Worm (Caenorhabditis elegans) whole organism, L1 larva: ENCODE data around the gene C53A5.9.

Experiments
- C04F5.9 ChIP-seq: sonication (generic microtip); optimal IDR thresholded peaks from 2 replicates; lab custom pipeline; 2016; ENCODE audit warnings: missing genetic modification characterization, missing compliant biosample characterization
- blmp-1 ChIP-seq: fragments of 150-350 bp; optimal IDR thresholded peaks from 2 replicates; lab custom pipeline; 2014; ENCODE audit warnings: missing biosample characterization, missing genetic modification characterization
- ceh-63 ChIP-seq: fragments of 200-800 bp; sonication (Bioruptor generic); optimal IDR thresholded peaks from 2 replicates; lab custom pipeline; 2018; ENCODE audit warnings: mild to moderate bottlenecking, missing genetic modification characterization, missing compliant biosample characterization
- ceh-90 ChIP-seq: sonication (generic microtip); optimal IDR thresholded peaks from 2 replicates; lab custom pipeline; 2016; ENCODE audit warnings: missing genetic modification characterization, missing compliant biosample characterization
- efl-1 ChIP-seq, 4 experiments: fragments of 150-350 bp; optimal IDR thresholded peaks in 3 of 4; peaks in 1 of 4; 1 replicate in 1 of 4; 2 replicates in 3 of 4; lab custom pipeline; 2014; ENCODE audit warnings: missing biosample characterization in 2 of 4, missing genetic modification characterization in 2 of 4, missing genetic modification reagents in 2 of 4
- efl-3 ChIP-seq: fragments of 200-800 bp; sonication (Bioruptor generic); optimal IDR thresholded peaks from 2 replicates; lab custom pipeline; 2018; ENCODE audit warnings: mild to moderate bottlenecking, missing genetic modification characterization, missing compliant biosample characterization
- egl-13 ChIP-seq: sonication (generic microtip); optimal IDR thresholded peaks from 2 replicates; lab custom pipeline; 2016; ENCODE audit warnings: missing genotype, missing genetic modification reagents, missing genetic modification characterization, missing compliant biosample characterization
- elt-2 ChIP-seq: sonication (generic microtip); optimal IDR thresholded peaks from 2 replicates; lab custom pipeline; 2016; ENCODE audit warnings: missing genetic modification characterization, mild to moderate bottlenecking, inconsistent platforms, missing compliant biosample characterization, missing genetic modification reagents
- elt-3 ChIP-seq, 6 experiments: fragments of 150-350 bp in 1 of 6; sonication (generic microtip); optimal IDR thresholded peaks; 2 replicates each; lab custom pipeline; 2017 to 2018; ENCODE audit warnings: missing biosample characterization in 6 of 6, missing genetic modification characterization in 6 of 6, inconsistent platforms in 1 of 6
- ets-5 ChIP-seq: fragments of 200-800 bp; sonication (Bioruptor generic); IDR thresholded peaks from 2 replicates; pipeline ENCODE4 v1.3.6; 2022; ENCODE audit warnings: missing genetic modification characterization, missing compliant biosample characterization
- fkh-10 ChIP-seq: sonication (generic microtip); optimal IDR thresholded peaks from 2 replicates; lab custom pipeline; 2017; ENCODE audit warnings: missing biosample characterization, missing genetic modification reagents, missing genetic modification characterization
- fkh-8 ChIP-seq: sonication (generic microtip); optimal IDR thresholded peaks from 2 replicates; lab custom pipeline; 2016; ENCODE audit warnings: mild to moderate bottlenecking, missing genetic modification characterization, missing compliant biosample characterization
- fos-1 ChIP-seq: fragments of 150-350 bp; optimal IDR thresholded peaks from 2 replicates; lab custom pipeline; 2014; ENCODE audit warnings: missing biosample characterization, missing genetic modification characterization
- grh-1 ChIP-seq: fragments of 200-800 bp; sonication (Bioruptor generic); IDR thresholded peaks from 2 replicates; pipeline ENCODE4 v1.3.6; 2022; ENCODE audit warnings: missing genetic modification reagents, missing genetic modification characterization, missing compliant biosample characterization
- hlh-17 ChIP-seq: fragments of 200-800 bp; sonication (Bioruptor generic); optimal IDR thresholded peaks from 2 replicates; lab custom pipeline; 2018; ENCODE audit warnings: missing genetic modification characterization, mild to moderate bottlenecking, missing compliant biosample characterization, moderate library complexity, borderline replicate concordance
- hpl-2 ChIP-seq: fragments of 150-350 bp; optimal IDR thresholded peaks from 2 replicates; lab custom pipeline; 2014; ENCODE audit warnings: missing biosample characterization, missing genetic modification reagents, missing genetic modification characterization
- irx-1 ChIP-seq: sonication (generic microtip); optimal IDR thresholded peaks from 2 replicates; lab custom pipeline; 2016; ENCODE audit warnings: missing genetic modification characterization, missing compliant biosample characterization
- lin-14 ChIP-seq: fragments of 200-800 bp; sonication (Bioruptor generic); optimal IDR thresholded peaks from 2 replicates; lab custom pipeline; 2018; ENCODE audit warnings: mild to moderate bottlenecking, missing genetic modification characterization, moderate library complexity, missing compliant biosample characterization
- lin-35 ChIP-seq, 2 experiments: fragments of 150-350 bp; optimal IDR thresholded peaks; 2 replicates each; lab custom pipeline; 2014; ENCODE audit warnings: missing biosample characterization in 2 of 2, missing genetic modification characterization in 2 of 2, missing genetic modification reagents in 2 of 2
- lir-3 ChIP-seq: sonication (generic microtip); optimal IDR thresholded peaks from 2 replicates; lab custom pipeline; 2016; ENCODE audit warnings: mild to moderate bottlenecking, missing genetic modification characterization, moderate library complexity, missing compliant biosample characterization; ENCODE audit not compliant: poor library complexity
- lsy-2 ChIP-seq, 2 experiments: fragments of 150-350 bp; optimal IDR thresholded peaks; 2 replicates each; lab custom pipeline; 2014; ENCODE audit warnings: missing biosample characterization in 2 of 2, missing genetic modification characterization in 2 of 2
- mdl-1 ChIP-seq, 2 experiments: fragments of 150-350 bp; optimal IDR thresholded peaks; 2 replicates each; lab custom pipeline; 2014 to 2017; ENCODE audit warnings: missing biosample characterization in 2 of 2, missing genetic modification characterization in 2 of 2, inconsistent platforms in 1 of 2
- mep-1 ChIP-seq: fragments of 150-350 bp; optimal IDR thresholded peaks from 2 replicates; lab custom pipeline; 2014; ENCODE audit warnings: missing biosample characterization, missing genetic modification characterization
- nhr-12 ChIP-seq: sonication (generic microtip); optimal IDR thresholded peaks from 2 replicates; lab custom pipeline; 2017; ENCODE audit warnings: missing biosample characterization, missing genetic modification characterization
- nhr-20 ChIP-seq: sonication (generic microtip); optimal IDR thresholded peaks from 2 replicates; lab custom pipeline; 2016; ENCODE audit warnings: mild to moderate bottlenecking, missing genetic modification characterization, missing compliant biosample characterization
- nhr-28 ChIP-seq: fragments of 150-350 bp; optimal IDR thresholded peaks from 2 replicates; lab custom pipeline; 2014; ENCODE audit warnings: missing biosample characterization, missing genetic modification characterization
- nhr-71 ChIP-seq: sonication (generic microtip); optimal IDR thresholded peaks from 2 replicates; lab custom pipeline; 2016; ENCODE audit warnings: mild to moderate bottlenecking, missing genetic modification characterization, moderate library complexity, missing compliant biosample characterization
- nhr-85 ChIP-seq: sonication (generic microtip); peaks from one replicate; lab custom pipeline; 2016; ENCODE audit warnings: missing genetic modification characterization, inconsistent platforms, missing compliant biosample characterization
- pag-3 ChIP-seq: sonication (generic microtip); optimal IDR thresholded peaks from 2 replicates; lab custom pipeline; 2017; ENCODE audit warnings: missing genetic modification characterization, mild to moderate bottlenecking, missing compliant biosample characterization, antibody characterized with exemption, borderline replicate concordance; ENCODE audit not compliant: insufficient read depth
- rnt-1 ChIP-seq: sonication (generic microtip); optimal IDR thresholded peaks from 2 replicates; lab custom pipeline; 2016; ENCODE audit warnings: mild to moderate bottlenecking, missing genetic modification characterization, moderate library complexity, missing compliant biosample characterization
- skn-1 ChIP-seq: fragments of 150-350 bp; optimal IDR thresholded peaks from 2 replicates; lab custom pipeline; 2014; ENCODE audit warnings: missing biosample characterization, missing genetic modification characterization
- snpc-4 ChIP-seq: fragments of 150-350 bp; optimal IDR thresholded peaks from 2 replicates; lab custom pipeline; 2014; ENCODE audit warnings: missing biosample characterization, missing genetic modification characterization
- snu-23 ChIP-seq: sonication (generic microtip); optimal IDR thresholded peaks from 2 replicates; lab custom pipeline; 2016; ENCODE audit warnings: missing genetic modification characterization, missing compliant biosample characterization
- sox-4 ChIP-seq: sonication (generic microtip); optimal IDR thresholded peaks from 2 replicates; lab custom pipeline; 2016; ENCODE audit warnings: missing genetic modification characterization, missing compliant biosample characterization
- sptf-1 ChIP-seq: fragments of 150-350 bp; optimal IDR thresholded peaks from 2 replicates; lab custom pipeline; 2014; ENCODE audit warnings: missing biosample characterization, missing genetic modification characterization
- tbx-2 ChIP-seq: sonication (generic microtip); optimal IDR thresholded peaks from 2 replicates; lab custom pipeline; 2016; ENCODE audit warnings: missing genetic modification characterization, missing compliant biosample characterization
- tlp-1 ChIP-seq: fragments of 150-350 bp; optimal IDR thresholded peaks from 2 replicates; lab custom pipeline; 2014; ENCODE audit warnings: missing biosample characterization, missing genetic modification characterization
- unc-130 ChIP-seq: fragments of 150-350 bp; optimal IDR thresholded peaks from 2 replicates; lab custom pipeline; 2017; ENCODE audit warnings: missing biosample characterization, missing genetic modification characterization, inconsistent platforms
- ztf-11 ChIP-seq, 2 experiments: sonication (generic microtip); optimal IDR thresholded peaks; 2 replicates each; lab custom pipeline; 2016 to 2017; ENCODE audit warnings: missing genetic modification characterization in 2 of 2, missing biosample characterization in 1 of 2, missing compliant biosample characterization in 1 of 2

Gene C53A5.9

DNA sequence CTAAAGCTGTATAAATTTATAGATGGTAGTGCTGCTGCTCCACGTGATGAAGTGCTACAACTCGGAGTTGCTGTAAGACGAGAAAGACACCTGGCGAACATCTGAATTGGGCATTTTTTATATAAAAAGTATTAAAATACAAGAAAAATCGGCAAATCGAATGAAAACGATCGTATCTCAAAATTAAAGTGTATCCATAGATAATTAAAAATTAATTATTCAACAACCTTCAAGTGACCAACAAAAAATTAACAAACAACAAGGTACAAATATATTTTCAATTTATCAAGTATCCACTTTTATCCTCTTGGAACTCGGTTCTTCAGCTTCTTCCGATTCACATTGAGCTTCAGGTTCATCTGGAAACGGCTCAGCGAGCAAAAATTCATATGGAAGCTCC lies 39.4 kb downstream of the C53A5.9 start, which contains the start of gene R02D5.8:
Gene R02D5.8 (minus strand): TSS at position 101 of the 400 bp plus-strand sequence.
- TF ChIP-seq ceh-90 = no peak
- TF ChIP-seq snpc-4 (tag; lab: Kevin White, UChicago) = no peak
- TF ChIP-seq nhr-12 (tag; lab: Kevin White, UChicago) = no peak
- TF ChIP-seq nhr-28 (tag; lab: Kevin White, UChicago) = no peak
- no peak for TF ChIP-seq hpl-2 (GFP tag; lab: Kevin White, UChicago)
- TF ChIP-seq efl-3 (GFP tag; lab: Kevin White, UChicago) = no peak

DNA sequence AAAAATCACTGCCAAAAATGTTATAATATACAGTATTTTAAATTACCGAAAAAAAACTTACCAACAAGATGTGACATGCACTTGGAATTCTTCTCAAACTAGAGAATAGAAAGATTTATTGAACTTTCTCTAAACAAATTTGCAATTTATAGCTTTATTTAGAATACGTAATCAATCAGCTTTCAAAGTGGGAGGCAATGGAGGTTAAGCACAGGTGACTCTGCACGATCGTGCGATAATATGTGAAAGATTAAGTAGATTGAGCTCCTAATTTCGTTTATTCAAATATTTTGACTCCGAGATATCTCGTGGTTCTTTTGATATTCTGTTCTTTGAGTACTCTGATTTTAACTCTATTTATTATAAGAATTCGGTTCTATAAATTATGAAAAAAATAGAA lies 40.6 kb downstream of the C53A5.9 start, which contains the start of gene R02D5.6:
Gene R02D5.6 (minus strand): TSS at position 101 of the 400 bp plus-strand sequence.
- TF ChIP-seq fkh-8 (tag; lab: Kevin White, UChicago) = peak; percentile 14
- no peak for TF ChIP-seq lir-3

DNA sequence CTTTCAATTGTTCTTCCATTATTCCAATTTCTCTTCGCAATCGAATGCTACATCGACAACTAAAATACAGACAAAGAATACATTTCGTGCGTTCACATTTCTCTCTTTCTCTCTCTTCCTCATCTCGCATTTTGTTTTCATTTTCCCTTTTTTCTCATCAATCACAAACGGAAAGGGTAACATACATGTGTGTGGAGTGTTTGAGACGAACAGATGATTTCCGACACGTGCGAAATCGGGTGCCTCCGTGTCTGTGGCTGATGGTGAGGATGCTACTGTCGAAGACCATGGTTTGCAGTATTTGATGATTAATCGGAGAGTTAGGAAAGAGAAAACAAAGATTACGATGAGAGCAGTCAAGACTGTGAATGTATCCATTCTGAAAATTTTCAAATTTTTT lies 47.9 kb downstream of the C53A5.9 start, which contains the start of gene R02D5.9:
Gene R02D5.9 (minus strand): TSS at position 378 of the 400 bp plus-strand sequence.
- peak in 1 of 2 experiments; percentile 94 for TF ChIP-seq mdl-1 (tag; optimal IDR thresholded peaks at IDR 0.05; lab: Kevin White, UChicago)
- peak in 1 of 2 experiments; percentile 43 for TF ChIP-seq lsy-2 (tag; optimal IDR thresholded peaks at IDR 0.05; lab: Kevin White, UChicago)
- peak; percentile 99 for TF ChIP-seq blmp-1 (tag; lab: Kevin White, UChicago)
- no peak for TF ChIP-seq fkh-8 (tag; lab: Kevin White, UChicago)
- TF ChIP-seq ceh-63 (GFP tag; lab: Kevin White, UChicago) = no peak
- no peak for TF ChIP-seq sptf-1 (tag; lab: Kevin White, UChicago)
- peak; percentile 25 for TF ChIP-seq nhr-71
- peak; percentile 4 to 9 for TF ChIP-seq efl-1 (optimal IDR thresholded peaks at IDR 0.05; lab: Kevin White, UChicago)
- TF ChIP-seq efl-1 (GFP tag; optimal IDR thresholded peaks at IDR 0.05 in 1 of 2; lab: Kevin White, UChicago) = peak in 1 of 2 experiments; percentile 4
- peak; percentile 42 for TF ChIP-seq mep-1 (tag; lab: Kevin White, UChicago)
- TF ChIP-seq nhr-85 (tag; lab: Kevin White, UChicago) = peak; percentile 91
- TF ChIP-seq nhr-20 (tag; lab: Kevin White, UChicago) = peak; percentile 50
- TF ChIP-seq lin-14 (GFP tag; lab: Kevin White, UChicago) = peak; percentile 87
- no peak for TF ChIP-seq hpl-2 (GFP tag; lab: Kevin White, UChicago)
- TF ChIP-seq sox-4 (tag; lab: Kevin White, UChicago) = no peak
- no peak for TF ChIP-seq fos-1 (tag; lab: Kevin White, UChicago)
- peak; percentile 6 for TF ChIP-seq pag-3 (tag; lab: Kevin White, UChicago)
- TF ChIP-seq ets-5 (GFP tag; lab: Robert Waterston, UW) = no peak
- peak; percentile 14 for TF ChIP-seq skn-1 (tag; lab: Kevin White, UChicago)
- peak in 4 of 6 experiments; percentile 12 to 87 (median 22) for TF ChIP-seq elt-3 (tag; optimal IDR thresholded peaks at IDR 0.05; lab: Kevin White, UChicago)
- TF ChIP-seq tbx-2 = peak; percentile 42
- TF ChIP-seq snu-23 (GFP tag; lab: Kevin White, UChicago) = peak; percentile 51
- peak; percentile 6 for TF ChIP-seq unc-130 (tag; lab: Kevin White, UChicago)
- no peak for TF ChIP-seq ztf-11 (tag; optimal IDR thresholded peaks at IDR 0.05; lab: Kevin White, UChicago)
- peak in 1 of 2 experiments; percentile 70 for TF ChIP-seq lin-35 (GFP tag; optimal IDR thresholded peaks at IDR 0.05; lab: Kevin White, UChicago)

DNA sequence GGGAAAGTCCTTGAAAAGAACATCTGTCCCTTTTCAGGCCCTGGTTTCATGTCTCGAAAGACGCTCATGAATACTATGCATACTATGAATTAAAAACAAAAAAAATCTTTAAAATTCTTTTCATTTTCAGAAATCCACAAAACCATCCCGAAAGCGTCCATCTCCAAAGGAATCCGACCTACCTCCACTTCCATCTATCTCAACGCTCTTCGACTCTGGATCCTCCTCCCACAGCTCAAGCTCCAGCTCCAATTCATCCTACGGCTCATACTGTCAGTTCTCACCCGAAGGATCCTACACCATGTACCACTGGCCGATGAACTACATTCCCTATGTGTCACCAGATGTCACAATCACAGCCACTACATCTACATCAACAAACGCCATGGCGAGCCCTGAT lies 50.1 kb downstream of the C53A5.9 start:
- TF ChIP-seq fkh-8 (tag; lab: Kevin White, UChicago) (no peak), ztf-11 (tag; optimal IDR thresholded peaks at IDR 0.05; lab: Kevin White, UChicago) (no peak), fkh-10 (no peak), nhr-28 (tag; lab: Kevin White, UChicago) (no peak), egl-13 (tag; lab: Kevin White, UChicago) (no peak), tbx-2 (no peak), efl-3 (GFP tag; lab: Kevin White, UChicago) (no peak), skn-1 (tag; lab: Kevin White, UChicago) (no peak), unc-130 (tag; lab: Kevin White, UChicago) (no peak), tlp-1 (tag; lab: Kevin White, UChicago) (no peak), irx-1 (tag; lab: Kevin White, UChicago) (no peak), C04F5.9 (tag; lab: Kevin White, UChicago) (no peak), hpl-2 (GFP tag; lab: Kevin White, UChicago) (no peak), grh-1 (GFP tag; lab: Robert Waterston, UW) (no peak), elt-2 (tag; lab: Kevin White, UChicago) (no peak), hlh-17 (GFP tag; lab: Kevin White, UChicago) (no peak), ceh-90 (no peak), rnt-1 (tag; lab: Kevin White, UChicago) (no peak)
